Worm (Caenorhabditis elegans): Measurements from ENCODE around the gene nca-2.

- TF ChIP-seq F13H6.1 (tag; optimal IDR thresholded peaks at IDR 0.05) (no peak), nhr-11 (tag; optimal IDR thresholded peaks at IDR 0.05) (no peak), pax-1 (tag; optimal IDR thresholded peaks at IDR 0.05) (no peak), unc-86 (tag; optimal IDR thresholded peaks at IDR 0.05) (no peak), npax-4 (tag; optimal IDR thresholded peaks at IDR 0.05) (no peak), hlh-30 (tag; optimal IDR thresholded peaks at IDR 0.05; ENCODE audit: insufficient read depth) (no peak), ceh-31 (tag; optimal IDR thresholded peaks at IDR 0.05) (no peak), ceh-22 (tag; optimal IDR thresholded peaks at IDR 0.05) (no peak), ceh-2 (tag; optimal IDR thresholded peaks at IDR 0.05) (no peak)
Measured at ce11 chrIII:4998111-4998859, 32.9 kb downstream of the nca-2 start, which contains the start of gene tmem-131.

Measured in whole organism, late embryonic.